Fruit fly (Drosophila melanogaster): ENCODE data around the gene CG3708.

The CG3708 gene

dm6 chrX:935049-935900 lies 5.4 kb upstream of the CG3708 start, which contains the start of gene TRAM:
TRAM (plus strand) TSS chrX:935232.
- TF ChIP-seq ovo (GFP tag; optimal IDR thresholded peaks at IDR 0.05) (peak; percentile 96), CG12768 (GFP tag; optimal IDR thresholded peaks at IDR 0.05) (peak; percentile 95), toe (GFP tag; optimal IDR thresholded peaks at IDR 0.05) (peak; percentile 87), CG14711 (tag; optimal IDR thresholded peaks at IDR 0.05) (peak; percentile 92), tj (GFP tag; optimal IDR thresholded peaks at IDR 0.05) (peak; percentile 93), CG11617 (GFP tag; optimal IDR thresholded peaks at IDR 0.05) (peak; percentile 97), CG5204 (GFP tag; optimal IDR thresholded peaks at IDR 0.05) (peak; percentile 95), Clk (GFP tag; optimal IDR thresholded peaks at IDR 0.05) (peak; percentile 95), Crg-1 (GFP tag; optimal IDR thresholded peaks at IDR 0.05) (peak; percentile 96), CG7101 (tag; optimal IDR thresholded peaks at IDR 0.05) (peak; percentile 97), Hr96 (GFP tag; optimal IDR thresholded peaks at IDR 0.05) (peak; percentile 98), cic (GFP tag; optimal IDR thresholded peaks at IDR 0.05) (peak; percentile 81), kay (GFP tag; ENCODE audit: borderline replicate concordance) (no peak), Mnt (GFP tag; optimal IDR thresholded peaks at IDR 0.05) (peak; percentile 94), pad (GFP tag; optimal IDR thresholded peaks at IDR 0.05) (peak; percentile 91), bab1 (GFP tag; optimal IDR thresholded peaks at IDR 0.05) (peak; percentile 96), CG7045 (GFP tag; optimal IDR thresholded peaks at IDR 0.05) (peak; percentile 95), cnc (optimal IDR thresholded peaks at IDR 0.05) (no peak), CG1620 (GFP tag; optimal IDR thresholded peaks at IDR 0.05) (peak; percentile 97), CG33017 (tag; optimal IDR thresholded peaks at IDR 0.05) (peak; percentile 92)

dm6 chrX:933997-934396 lies 4.1 kb upstream of the CG3708 start:
- TF ChIP-seq CG33017 (tag; optimal IDR thresholded peaks at IDR 0.05): no peak
- TF ChIP-seq ovo (GFP tag; optimal IDR thresholded peaks at IDR 0.05): no peak
- no peak for TF ChIP-seq Clk (GFP tag; optimal IDR thresholded peaks at IDR 0.05)
- no peak for TF ChIP-seq CG1620 (GFP tag; optimal IDR thresholded peaks at IDR 0.05)
- TF ChIP-seq bab1 (GFP tag; optimal IDR thresholded peaks at IDR 0.05): no peak
- TF ChIP-seq pad (GFP tag; optimal IDR thresholded peaks at IDR 0.05): no peak
- TF ChIP-seq CG7045 (GFP tag; optimal IDR thresholded peaks at IDR 0.05): no peak
- TF ChIP-seq CG5204 (GFP tag; optimal IDR thresholded peaks at IDR 0.05): no peak
- no peak for TF ChIP-seq CG14711 (tag; optimal IDR thresholded peaks at IDR 0.05)
- no peak for TF ChIP-seq tj (GFP tag; optimal IDR thresholded peaks at IDR 0.05)
- TF ChIP-seq Mnt (GFP tag; optimal IDR thresholded peaks at IDR 0.05): no peak
- TF ChIP-seq Hr96 (GFP tag; optimal IDR thresholded peaks at IDR 0.05): no peak
- no peak for TF ChIP-seq Crg-1 (GFP tag; optimal IDR thresholded peaks at IDR 0.05)
- TF ChIP-seq cnc (optimal IDR thresholded peaks at IDR 0.05): no peak
- TF ChIP-seq CG11617 (GFP tag; optimal IDR thresholded peaks at IDR 0.05): no peak
- no peak for TF ChIP-seq cic (GFP tag; optimal IDR thresholded peaks at IDR 0.05)
- no peak for TF ChIP-seq toe (GFP tag; optimal IDR thresholded peaks at IDR 0.05)

- TF ChIP-seq CG1620 (GFP tag; optimal IDR thresholded peaks at IDR 0.05) (no peak), tj (GFP tag; optimal IDR thresholded peaks at IDR 0.05) (no peak), CG33017 (tag; optimal IDR thresholded peaks at IDR 0.05) (no peak), cnc (optimal IDR thresholded peaks at IDR 0.05) (no peak), toe (GFP tag; optimal IDR thresholded peaks at IDR 0.05) (no peak)
These were observed 3.0 kb upstream of the CG3708 start for dm6 chrX:932859-933258.

- TF ChIP-seq CG11617 (GFP tag; optimal IDR thresholded peaks at IDR 0.05) (no peak), cic (GFP tag; optimal IDR thresholded peaks at IDR 0.05) (no peak), CG7101 (tag; optimal IDR thresholded peaks at IDR 0.05) (no peak)
These were observed 2.3 kb upstream of the CG3708 start, which contains the start of the genes CG32815 and CG3706 for dm6 chrX:932166-932565. CG32815 (plus strand) TSS chrX:932466. CG3706 (minus strand) TSS chrX:932475.

dm6 chrX:927863-928257 lies 2.0 kb downstream of the CG3708 start, which contains the start of the genes CG43867 and MED22:
CG43867 (minus strand) TSS chrX:927975.
MED22 (plus strand) TSS chrX:928139.
- no peak for TF ChIP-seq pad (GFP tag; optimal IDR thresholded peaks at IDR 0.05)
- TF ChIP-seq CG12768 (GFP tag; optimal IDR thresholded peaks at IDR 0.05): no peak
- no peak for TF ChIP-seq Hr96 (GFP tag; optimal IDR thresholded peaks at IDR 0.05)
- no peak for TF ChIP-seq toe (GFP tag; optimal IDR thresholded peaks at IDR 0.05)
- no peak for TF ChIP-seq ovo (GFP tag; optimal IDR thresholded peaks at IDR 0.05)

- no peak for TF ChIP-seq bab1 (GFP tag; optimal IDR thresholded peaks at IDR 0.05)
- TF ChIP-seq Hr96 (GFP tag; optimal IDR thresholded peaks at IDR 0.05): no peak
- peak; percentile 94 for TF ChIP-seq ovo (GFP tag; optimal IDR thresholded peaks at IDR 0.05)
- no peak for TF ChIP-seq CG7101 (tag; optimal IDR thresholded peaks at IDR 0.05)
These were observed 2.6 kb downstream of the CG3708 start, which contains the start of gene Lztr1 for dm6 chrX:927209-927862. Lztr1 (minus strand) TSS chrX:927582.
